Worm (Caenorhabditis elegans): ENCODE results near the gene efa-6.
A peak's percentile ranks its signal among the peaks of the same experiment; 100 is the strongest.

Gene efa-6

DNA sequence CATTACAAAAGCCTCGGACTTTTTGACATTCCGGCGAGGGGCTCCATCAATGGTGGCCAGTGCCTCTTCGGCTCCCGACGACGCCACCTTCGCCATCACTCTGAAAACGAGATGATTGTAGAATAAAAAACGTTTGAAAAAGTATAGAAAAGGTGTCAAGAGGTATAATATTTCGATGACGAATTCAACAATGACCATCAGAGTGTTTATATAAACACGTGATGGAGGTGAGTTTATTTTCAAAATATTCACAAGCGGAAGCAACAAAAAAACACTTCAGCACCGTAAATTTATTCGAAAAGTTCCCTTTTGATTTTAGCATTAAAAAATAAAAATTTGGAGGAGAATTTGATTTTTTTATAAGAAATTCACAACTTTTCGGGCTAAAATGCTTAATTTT, at the start of gene efa-6:
TSS of gene efa-6 (minus strand) at position 101 of the 400 bp plus-strand sequence.
- no peak for TF ChIP-seq fkh-6 (tag; optimal IDR thresholded peaks at IDR 0.05)
- TF ChIP-seq dmd-4 (tag; optimal IDR thresholded peaks at IDR 0.05; ENCODE audit: borderline replicate concordance): no peak
- no peak for TF ChIP-seq fax-1 (tag; optimal IDR thresholded peaks at IDR 0.05)
- TF ChIP-seq C38D4.7 (GFP tag; optimal IDR thresholded peaks at IDR 0.05): no peak
- no peak for TF ChIP-seq ceh-31 (tag; optimal IDR thresholded peaks at IDR 0.05)
- no peak for TF ChIP-seq hlh-30 (tag; optimal IDR thresholded peaks at IDR 0.05; ENCODE audit: insufficient read depth)
- no peak for TF ChIP-seq C08G9.2 (tag; optimal IDR thresholded peaks at IDR 0.05)
- no peak for TF ChIP-seq ttx-3 (tag; optimal IDR thresholded peaks at IDR 0.05)
- no peak for TF ChIP-seq T23F11.4 (GFP tag; optimal IDR thresholded peaks at IDR 0.05)
- no peak for TF ChIP-seq npax-4 (tag; optimal IDR thresholded peaks at IDR 0.05)
- no peak for TF ChIP-seq che-1 (tag; optimal IDR thresholded peaks at IDR 0.05)
- no peak for TF ChIP-seq tbx-2 (tag; optimal IDR thresholded peaks at IDR 0.05)
- no peak for TF ChIP-seq eyg-1 (tag; optimal IDR thresholded peaks at IDR 0.05)

DNA sequence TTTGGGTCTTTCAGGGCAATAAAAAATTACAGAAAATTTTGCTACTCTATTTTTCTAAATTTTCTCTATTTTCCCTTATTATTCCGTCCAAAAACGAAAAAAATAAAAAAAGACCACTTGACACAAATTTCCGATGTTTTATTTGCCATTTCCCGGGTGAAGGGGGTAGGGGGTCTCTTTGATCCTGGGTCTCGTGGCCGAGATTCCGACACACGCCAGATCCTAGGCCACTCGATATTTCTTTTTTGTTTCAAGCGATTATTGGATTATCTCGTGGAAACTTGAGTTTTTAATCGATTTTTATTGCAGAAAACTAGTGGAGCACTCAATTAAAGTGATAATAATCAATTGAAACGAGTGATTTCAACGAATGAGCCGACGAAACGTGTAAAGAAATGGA, 38.6 kb upstream of the efa-6 start, which contains the start of the genes wdfy-3 and C26H9A.4:
TSS of gene wdfy-3 (plus strand) at position 308 of the 400 bp plus-strand sequence.
TSS of gene C26H9A.4 (plus strand) at position 317 of the 400 bp plus-strand sequence.
- TF ChIP-seq fax-1 (tag; optimal IDR thresholded peaks at IDR 0.05) (no peak), ceh-45 (GFP tag; IDR thresholded peaks at IDR 0.05) (no peak), ceh-22 (tag; optimal IDR thresholded peaks at IDR 0.05) (no peak), unc-55 (GFP tag; optimal IDR thresholded peaks at IDR 0.05) (no peak), ama-1 (optimal IDR thresholded peaks at IDR 0.05) (no peak), tbx-2 (tag; optimal IDR thresholded peaks at IDR 0.05) (peak; percentile 19), sox-4 (tag; optimal IDR thresholded peaks at IDR 0.05) (no peak), madf-2 (tag; optimal IDR thresholded peaks at IDR 0.05) (no peak), K02D7.2 (tag; optimal IDR thresholded peaks at IDR 0.05) (no peak), pqm-1 (tag; optimal IDR thresholded peaks at IDR 0.05) (no peak), dmd-4 (tag; optimal IDR thresholded peaks at IDR 0.05; ENCODE audit: borderline replicate concordance) (no peak), pha-4 (tag; optimal IDR thresholded peaks at IDR 0.05) (no peak), ceh-48 (tag; optimal IDR thresholded peaks at IDR 0.05) (no peak), ceh-9 (tag; optimal IDR thresholded peaks at IDR 0.05) (no peak), ceh-34 (tag; optimal IDR thresholded peaks at IDR 0.05) (no peak), elt-2 (tag; optimal IDR thresholded peaks at IDR 0.05) (no peak), ets-4 (tag; optimal IDR thresholded peaks at IDR 0.05) (peak; percentile 4), zip-5 (tag; optimal IDR thresholded peaks at IDR 0.05) (peak; percentile 74), T23F11.4 (GFP tag; optimal IDR thresholded peaks at IDR 0.05) (no peak), odd-2 (tag; optimal IDR thresholded peaks at IDR 0.05) (no peak), eyg-1 (tag; optimal IDR thresholded peaks at IDR 0.05) (no peak), unc-42 (tag; optimal IDR thresholded peaks at IDR 0.05) (peak; percentile 40), che-1 (tag; optimal IDR thresholded peaks at IDR 0.05) (no peak), C38D4.7 (GFP tag; optimal IDR thresholded peaks at IDR 0.05) (no peak), nfya-1 (tag; optimal IDR thresholded peaks at IDR 0.05) (no peak), hlh-15 (tag; optimal IDR thresholded peaks at IDR 0.05) (no peak), ceh-31 (tag; optimal IDR thresholded peaks at IDR 0.05) (peak; percentile 81), ceh-18 (tag; optimal IDR thresholded peaks at IDR 0.05) (no peak), unc-3 (GFP tag; conservative IDR thresholded peaks at IDR 0.05) (no peak), unc-3 (tag; optimal IDR thresholded peaks at IDR 0.05) (no peak), nhr-11 (tag; optimal IDR thresholded peaks at IDR 0.05) (no peak), C08G9.2 (tag; optimal IDR thresholded peaks at IDR 0.05) (peak; percentile 74), tbx-7 (tag; optimal IDR thresholded peaks at IDR 0.05) (peak; percentile 32), ceh-2 (tag; optimal IDR thresholded peaks at IDR 0.05) (peak; percentile 67), ceh-24 (tag; optimal IDR thresholded peaks at IDR 0.05) (no peak)

DNA sequence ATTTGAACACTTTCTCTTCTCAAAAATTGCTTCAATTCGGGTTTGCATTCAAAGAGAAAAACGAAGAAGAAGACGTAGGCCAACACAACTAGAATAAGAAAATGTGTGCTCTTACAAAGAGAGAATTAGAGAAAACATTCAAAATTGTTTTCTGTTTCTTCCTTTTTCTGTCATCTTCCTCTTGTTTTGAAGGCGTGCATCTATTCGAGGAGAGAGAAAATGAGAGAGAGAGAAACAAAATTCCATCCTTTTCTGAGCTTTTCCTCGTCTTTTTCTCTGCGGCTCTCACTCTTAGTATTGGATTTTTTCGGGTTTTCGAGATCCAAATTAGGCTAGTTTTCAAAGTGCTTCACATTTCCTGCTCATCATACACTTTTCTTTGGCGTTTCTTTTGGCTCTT, 37.0 kb upstream of the efa-6 start:
- TF ChIP-seq unc-42 (tag; optimal IDR thresholded peaks at IDR 0.05) (peak; percentile 79), pha-2 (tag; optimal IDR thresholded peaks at IDR 0.05) (no peak), pha-4 (tag; optimal IDR thresholded peaks at IDR 0.05) (no peak), pqm-1 (tag; optimal IDR thresholded peaks at IDR 0.05) (no peak), gmeb-2 (tag; optimal IDR thresholded peaks at IDR 0.05) (no peak), tbx-7 (tag; optimal IDR thresholded peaks at IDR 0.05) (no peak), ceh-48 (tag; optimal IDR thresholded peaks at IDR 0.05) (peak; percentile 25), tbx-2 (tag; optimal IDR thresholded peaks at IDR 0.05) (peak; percentile 5), ceh-31 (tag; optimal IDR thresholded peaks at IDR 0.05) (peak; percentile 55), madf-2 (tag; optimal IDR thresholded peaks at IDR 0.05) (no peak), nfya-1 (tag; optimal IDR thresholded peaks at IDR 0.05) (peak; percentile 62), Y22D7AL.16 (tag; optimal IDR thresholded peaks at IDR 0.05) (no peak), pros-1 (tag; optimal IDR thresholded peaks at IDR 0.05) (no peak), ceh-45 (GFP tag; IDR thresholded peaks at IDR 0.05) (no peak), unc-55 (GFP tag; optimal IDR thresholded peaks at IDR 0.05) (peak; percentile 23)

Measured in whole organism, late embryonic.